Worm (Caenorhabditis elegans): ENCODE measurements around the gene tag-89.

- TF ChIP-seq nhr-21 (tag; optimal IDR thresholded peaks at IDR 0.05), result no peak
- TF ChIP-seq unc-62 (GFP tag; optimal IDR thresholded peaks at IDR 0.05), result no peak
- TF ChIP-seq ZK546.5 (tag; optimal IDR thresholded peaks at IDR 0.05), result no peak
- no peak for TF ChIP-seq mbf-1 (tag; optimal IDR thresholded peaks at IDR 0.05)
- no peak for TF ChIP-seq ceh-82 (tag; optimal IDR thresholded peaks at IDR 0.05)
- TF ChIP-seq mdl-1 (tag; optimal IDR thresholded peaks at IDR 0.05), result no peak
- TF ChIP-seq unc-55 (GFP tag; optimal IDR thresholded peaks at IDR 0.05), result peak; percentile 33
- TF ChIP-seq dmd-4 (tag; optimal IDR thresholded peaks at IDR 0.05), result no peak
- TF ChIP-seq nhr-129 (tag; optimal IDR thresholded peaks at IDR 0.05), result peak; percentile 15
- no peak for TF ChIP-seq nhr-25 (tag; optimal IDR thresholded peaks at IDR 0.05)
- TF ChIP-seq lin-13 (GFP tag; optimal IDR thresholded peaks at IDR 0.05), result no peak
- TF ChIP-seq nhr-12 (tag; optimal IDR thresholded peaks at IDR 0.05), result no peak
- no peak for TF ChIP-seq zag-1 (tag; optimal IDR thresholded peaks at IDR 0.05)
Measured at ce11 chrIV:11348822-11349221, 45.5 kb upstream of the tag-89 start.
